Fruit fly (Drosophila melanogaster) S2 (cell line): ENCODE measurements around the gene CAH6.

Experiments used
- CG8478 ChIP-seq: fragments of >200 bp; optimal IDR thresholded peaks from 2 replicates; lab custom pipeline; 2018
- CTCF ChIP-seq, 2 experiments: fragments of >200 bp; optimal IDR thresholded peaks; 2 replicates each; lab custom pipeline; 2018

- TF ChIP-seq CTCF (optimal IDR thresholded peaks at IDR 0.05; lab: Kevin White, UChicago) (no peak), CG8478 (lab: Kevin White, UChicago) (no peak)
Observed at dm6 chr3R:31305284-31305683, 47.9 kb downstream of the CAH6 start, which contains the start of gene pHCl-2.
